Fruit fly (Drosophila melanogaster): ENCODE data around the gene papi.

The papi gene

dm6 chr2L:2194305-2194828 is 26.2 kb upstream of the papi start:
- TF ChIP-seq EcR (GFP tag; optimal IDR thresholded peaks at IDR 0.05) (peak; percentile 42), CG15710 (tag; optimal IDR thresholded peaks at IDR 0.05) (no peak)

- TF ChIP-seq CG14655 (GFP tag; optimal IDR thresholded peaks at IDR 0.05) (no peak), gl (tag; optimal IDR thresholded peaks at IDR 0.05) (no peak), CG8301 (tag; optimal IDR thresholded peaks at IDR 0.05) (no peak), CG9948 (tag; optimal IDR thresholded peaks at IDR 0.05) (no peak), EcR (GFP tag; optimal IDR thresholded peaks at IDR 0.05) (no peak), rn (GFP tag; IDR thresholded peaks at IDR 0.05) (no peak), Snoo (tag; optimal IDR thresholded peaks at IDR 0.05) (no peak), CG12605 (GFP tag; IDR thresholded peaks at IDR 0.05) (no peak), CG13204 (GFP tag; optimal IDR thresholded peaks at IDR 0.05) (no peak), CG8159 (tag; optimal IDR thresholded peaks at IDR 0.05) (no peak), Ets98B (GFP tag; IDR thresholded peaks at IDR 0.05) (no peak), CG4496 (GFP tag; IDR thresholded peaks at IDR 0.05) (no peak), CG32121 (GFP tag; IDR thresholded peaks at IDR 0.05) (no peak)
Measured at dm6 chr2L:2195328-2195727, 25.2 kb upstream of the papi start.

DNA sequence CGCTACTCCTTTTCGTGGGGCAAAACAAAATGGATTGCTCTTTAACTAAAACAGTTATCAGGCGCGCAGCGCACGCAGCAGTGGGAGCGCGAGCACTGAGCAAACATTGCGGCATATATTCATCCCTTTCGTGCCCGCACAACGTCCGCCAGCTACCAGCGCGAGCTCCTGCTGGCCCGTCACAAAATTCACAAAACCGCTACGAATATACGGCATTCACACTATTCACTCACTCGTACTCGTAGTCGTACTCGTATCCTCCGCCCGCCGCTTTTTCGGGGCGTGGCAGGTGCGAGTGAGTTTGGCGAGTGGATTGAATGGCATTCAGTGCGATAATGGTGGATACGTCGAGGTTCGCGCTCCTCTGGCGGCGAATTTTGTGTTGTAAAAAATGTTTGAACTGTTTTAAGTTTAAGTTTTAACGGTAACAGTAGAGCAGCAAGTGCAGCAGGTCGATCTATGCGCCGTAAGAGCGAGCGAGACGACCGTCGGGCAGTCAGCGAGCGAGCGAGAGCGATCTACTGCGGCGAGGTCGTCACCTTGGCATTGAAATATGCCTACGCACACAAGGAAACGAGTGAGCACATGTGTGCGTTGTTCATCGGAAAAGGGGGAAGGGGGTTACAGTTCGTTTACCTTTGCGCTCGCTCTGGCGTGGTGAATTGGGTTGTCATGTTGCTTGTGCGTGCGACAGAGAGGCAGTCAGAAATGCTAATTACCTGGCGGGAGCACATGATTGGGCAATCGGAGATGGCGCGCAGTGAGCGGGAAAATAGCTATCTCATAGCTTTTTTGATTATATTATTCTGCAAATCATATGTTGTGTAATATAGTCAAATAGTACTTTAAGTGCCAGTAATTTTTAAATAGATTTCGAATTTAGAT is 23.7 kb upstream of the papi start:
- TF ChIP-seq CG34367 (tag; optimal IDR thresholded peaks at IDR 0.05) (no peak), CG4496 (GFP tag; IDR thresholded peaks at IDR 0.05) (no peak), Pif1B (GFP tag; optimal IDR thresholded peaks at IDR 0.05) (peak; percentile 47), fd96Ca (GFP tag; IDR thresholded peaks at IDR 0.05) (no peak), gl (tag; optimal IDR thresholded peaks at IDR 0.05) (peak; percentile 30), CG12605 (GFP tag; IDR thresholded peaks at IDR 0.05) (no peak), Pif1A (GFP tag; optimal IDR thresholded peaks at IDR 0.05) (peak; percentile 58), Ets98B (GFP tag; IDR thresholded peaks at IDR 0.05) (no peak), CG8301 (tag; optimal IDR thresholded peaks at IDR 0.05) (peak; percentile 65), CG15710 (tag; optimal IDR thresholded peaks at IDR 0.05) (peak; percentile 12), CG32121 (GFP tag; IDR thresholded peaks at IDR 0.05) (no peak), CG10348 (GFP tag; IDR thresholded peaks at IDR 0.05) (no peak), CG8159 (tag; optimal IDR thresholded peaks at IDR 0.05) (peak; percentile 37), CG17806 (tag; optimal IDR thresholded peaks at IDR 0.05) (peak; percentile 27), CG14655 (GFP tag; optimal IDR thresholded peaks at IDR 0.05) (peak; percentile 81), EcR (GFP tag; optimal IDR thresholded peaks at IDR 0.05) (peak; percentile 100), D1 (tag; optimal IDR thresholded peaks at IDR 0.05) (no peak), rn (GFP tag; IDR thresholded peaks at IDR 0.05) (no peak), Snoo (tag; optimal IDR thresholded peaks at IDR 0.05) (peak; percentile 34), CG9948 (tag; optimal IDR thresholded peaks at IDR 0.05) (peak; percentile 36), CG13204 (GFP tag; optimal IDR thresholded peaks at IDR 0.05) (peak; percentile 56)

- no peak for TF ChIP-seq Ets98B (GFP tag; IDR thresholded peaks at IDR 0.05)
- no peak for TF ChIP-seq CG12605 (GFP tag; IDR thresholded peaks at IDR 0.05)
- no peak for TF ChIP-seq CG32121 (GFP tag; IDR thresholded peaks at IDR 0.05)
- peak; percentile 28 for TF ChIP-seq CG14655 (GFP tag; optimal IDR thresholded peaks at IDR 0.05)
- TF ChIP-seq EcR (GFP tag; optimal IDR thresholded peaks at IDR 0.05), result no peak
Measured at dm6 chr2L:2197475-2198118, 23.0 kb upstream of the papi start, which contains the start of gene COX7AL2. Gene COX7AL2, minus strand, starts transcription at chr2L:2197912.

dm6 chr2L:2198119-2198494 is 22.4 kb upstream of the papi start:
- no peak for TF ChIP-seq gl (tag; optimal IDR thresholded peaks at IDR 0.05)
- TF ChIP-seq CG8301 (tag; optimal IDR thresholded peaks at IDR 0.05), result no peak
- TF ChIP-seq rn (GFP tag; IDR thresholded peaks at IDR 0.05), result no peak
- no peak for TF ChIP-seq CG10348 (GFP tag; IDR thresholded peaks at IDR 0.05)
- no peak for TF ChIP-seq CG34367 (tag; optimal IDR thresholded peaks at IDR 0.05)
- TF ChIP-seq Pif1B (GFP tag; optimal IDR thresholded peaks at IDR 0.05), result no peak
- TF ChIP-seq CG8159 (tag; optimal IDR thresholded peaks at IDR 0.05), result no peak
- no peak for TF ChIP-seq EcR (GFP tag; optimal IDR thresholded peaks at IDR 0.05)
- TF ChIP-seq CG4496 (GFP tag; IDR thresholded peaks at IDR 0.05), result no peak
- TF ChIP-seq Ets98B (GFP tag; IDR thresholded peaks at IDR 0.05), result no peak
- no peak for TF ChIP-seq fd96Ca (GFP tag; IDR thresholded peaks at IDR 0.05)
- TF ChIP-seq CG14655 (GFP tag; optimal IDR thresholded peaks at IDR 0.05), result no peak
- TF ChIP-seq D1 (tag; optimal IDR thresholded peaks at IDR 0.05), result no peak
- TF ChIP-seq Pif1A (GFP tag; optimal IDR thresholded peaks at IDR 0.05), result no peak
- TF ChIP-seq CG17806 (tag; optimal IDR thresholded peaks at IDR 0.05), result no peak
- TF ChIP-seq CG12605 (GFP tag; IDR thresholded peaks at IDR 0.05), result no peak

Measured in whole organism, pupa.